Fruit fly (Drosophila melanogaster): Measurements from ENCODE around the gene chm.

Gene chm

DNA sequence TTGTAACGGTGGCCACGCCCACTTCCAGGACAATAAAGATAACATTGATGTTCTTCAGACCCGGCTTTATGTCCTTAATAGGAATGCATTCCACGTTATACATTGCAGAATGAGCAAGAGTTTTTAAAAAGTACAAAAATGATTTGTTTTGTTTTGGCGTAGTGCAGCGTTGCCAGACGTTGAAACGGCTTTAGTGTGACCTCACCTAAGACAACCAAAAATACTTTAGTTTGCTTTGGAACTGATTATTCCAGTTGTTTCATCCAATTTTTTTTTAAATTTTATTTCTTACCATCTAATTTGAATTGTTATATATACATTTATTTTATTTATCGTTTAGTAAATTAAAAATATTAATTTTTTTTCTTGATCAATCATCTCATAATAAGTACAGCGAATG lies 2.6 kb upstream of the chm start, which contains the start of gene CG5181:
CG5181 (minus strand) TSS at position 208 of the 400 bp plus-strand sequence.
- no peak for TF ChIP-seq CG1620 (GFP tag; optimal IDR thresholded peaks at IDR 0.05)
- TF ChIP-seq CG5204 (GFP tag; optimal IDR thresholded peaks at IDR 0.05), result no peak
- TF ChIP-seq tj (GFP tag; optimal IDR thresholded peaks at IDR 0.05), result no peak
- TF ChIP-seq Mnt (GFP tag; optimal IDR thresholded peaks at IDR 0.05), result no peak
- no peak for TF ChIP-seq Hr96 (GFP tag; optimal IDR thresholded peaks at IDR 0.05)
- TF ChIP-seq toe (GFP tag; optimal IDR thresholded peaks at IDR 0.05), result no peak

DNA sequence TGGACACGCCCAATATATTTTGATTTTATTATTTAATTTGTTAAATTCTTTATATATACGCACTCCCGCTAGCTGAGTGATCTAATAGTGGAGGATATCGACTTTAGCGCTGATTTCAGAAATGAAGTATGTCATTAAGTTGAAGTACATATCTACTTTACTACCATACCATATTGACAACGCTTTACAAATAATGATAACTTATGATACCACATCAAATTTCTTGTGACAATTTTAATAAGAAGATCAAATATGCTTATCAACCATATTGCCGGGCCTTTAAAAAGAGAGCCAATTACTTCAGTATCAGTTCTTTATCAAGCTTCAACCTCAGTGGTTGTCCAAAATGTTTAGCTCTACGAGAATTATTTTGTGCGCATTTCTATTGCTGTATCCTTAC lies 1.6 kb upstream of the chm start, which contains the start of gene CG15818:
CG15818 (plus strand) TSS at position 301 of the 400 bp plus-strand sequence.
- TF ChIP-seq CG12768 (GFP tag; optimal IDR thresholded peaks at IDR 0.05) (no peak), CG14711 (tag; optimal IDR thresholded peaks at IDR 0.05) (no peak), CG33017 (tag; optimal IDR thresholded peaks at IDR 0.05) (no peak), pad (GFP tag; optimal IDR thresholded peaks at IDR 0.05) (no peak), CG5204 (GFP tag; optimal IDR thresholded peaks at IDR 0.05) (no peak), Hr96 (GFP tag; optimal IDR thresholded peaks at IDR 0.05) (no peak), bab1 (GFP tag; optimal IDR thresholded peaks at IDR 0.05) (no peak), CG1620 (GFP tag; optimal IDR thresholded peaks at IDR 0.05) (no peak), kay (GFP tag; ENCODE audit: borderline replicate concordance) (no peak), cic (GFP tag; optimal IDR thresholded peaks at IDR 0.05) (no peak), cnc (optimal IDR thresholded peaks at IDR 0.05) (no peak), Mnt (GFP tag; optimal IDR thresholded peaks at IDR 0.05) (no peak), tj (GFP tag; optimal IDR thresholded peaks at IDR 0.05) (no peak), CG11617 (GFP tag; optimal IDR thresholded peaks at IDR 0.05) (no peak), CG7045 (GFP tag; optimal IDR thresholded peaks at IDR 0.05) (no peak), CG7101 (tag; optimal IDR thresholded peaks at IDR 0.05) (no peak)

DNA sequence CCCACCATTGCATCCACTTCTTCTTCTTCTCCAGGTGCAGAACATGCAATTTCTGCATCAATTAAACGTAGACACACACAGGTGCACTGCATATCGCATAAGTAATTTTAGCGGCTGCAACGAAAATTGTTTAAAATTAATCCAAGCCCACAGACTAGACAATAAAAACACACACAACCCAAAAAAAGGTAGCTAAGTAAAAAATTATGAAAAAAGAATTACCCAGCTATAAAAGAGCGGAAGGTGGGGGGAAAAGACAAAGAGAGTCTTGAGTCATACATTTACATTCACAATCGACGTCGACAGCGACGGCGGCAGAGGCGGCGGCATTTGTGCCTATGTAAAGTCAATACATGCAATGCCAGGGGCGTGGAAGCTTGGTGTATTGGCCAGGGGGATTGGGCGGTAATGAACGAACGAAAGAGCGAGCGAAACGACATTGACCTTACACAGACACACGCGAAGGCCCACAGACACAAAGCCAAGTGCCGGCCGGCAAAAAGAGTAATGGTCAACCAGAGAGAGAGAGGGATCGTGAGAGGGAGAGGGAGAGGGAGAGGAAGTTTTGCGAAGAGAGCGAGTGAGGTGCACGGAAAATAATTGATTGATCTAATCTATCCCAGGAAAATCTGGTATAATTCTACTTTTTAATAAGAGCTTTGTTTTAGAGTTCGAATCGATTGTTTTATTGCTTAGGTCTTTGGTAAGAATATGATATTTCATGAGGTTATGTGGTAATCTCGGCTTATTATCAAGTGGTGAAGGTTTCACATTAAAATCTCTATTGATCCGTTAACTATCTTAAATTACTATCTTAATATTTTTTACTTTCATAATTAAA lies 6.2 kb downstream of the chm start:
- peak; percentile 93 for TF ChIP-seq kay (GFP tag; ENCODE audit: borderline replicate concordance)
- TF ChIP-seq CG5204 (GFP tag; optimal IDR thresholded peaks at IDR 0.05), result no peak
- TF ChIP-seq bab1 (GFP tag; optimal IDR thresholded peaks at IDR 0.05), result peak; percentile 12
- peak; percentile 28 for TF ChIP-seq pad (GFP tag; optimal IDR thresholded peaks at IDR 0.05)
- no peak for TF ChIP-seq Crg-1 (GFP tag; optimal IDR thresholded peaks at IDR 0.05)
- TF ChIP-seq cic (GFP tag; optimal IDR thresholded peaks at IDR 0.05), result peak; percentile 15
- TF ChIP-seq CG1620 (GFP tag; optimal IDR thresholded peaks at IDR 0.05), result no peak
- TF ChIP-seq toe (GFP tag; optimal IDR thresholded peaks at IDR 0.05), result no peak
- TF ChIP-seq cnc (optimal IDR thresholded peaks at IDR 0.05), result no peak
- TF ChIP-seq CG7045 (GFP tag; optimal IDR thresholded peaks at IDR 0.05), result no peak
- no peak for TF ChIP-seq CG12768 (GFP tag; optimal IDR thresholded peaks at IDR 0.05)
- TF ChIP-seq Mnt (GFP tag; optimal IDR thresholded peaks at IDR 0.05), result peak; percentile 55
- peak; percentile 80 for TF ChIP-seq tj (GFP tag; optimal IDR thresholded peaks at IDR 0.05)
- no peak for TF ChIP-seq Hr96 (GFP tag; optimal IDR thresholded peaks at IDR 0.05)
- no peak for TF ChIP-seq CG7101 (tag; optimal IDR thresholded peaks at IDR 0.05)
- no peak for TF ChIP-seq ovo (GFP tag; optimal IDR thresholded peaks at IDR 0.05)
- no peak for TF ChIP-seq CG33017 (tag; optimal IDR thresholded peaks at IDR 0.05)
- no peak for TF ChIP-seq CG11617 (GFP tag; optimal IDR thresholded peaks at IDR 0.05)
- no peak for TF ChIP-seq CG14711 (tag; optimal IDR thresholded peaks at IDR 0.05)
- TF ChIP-seq Clk (GFP tag; optimal IDR thresholded peaks at IDR 0.05), result no peak

DNA sequence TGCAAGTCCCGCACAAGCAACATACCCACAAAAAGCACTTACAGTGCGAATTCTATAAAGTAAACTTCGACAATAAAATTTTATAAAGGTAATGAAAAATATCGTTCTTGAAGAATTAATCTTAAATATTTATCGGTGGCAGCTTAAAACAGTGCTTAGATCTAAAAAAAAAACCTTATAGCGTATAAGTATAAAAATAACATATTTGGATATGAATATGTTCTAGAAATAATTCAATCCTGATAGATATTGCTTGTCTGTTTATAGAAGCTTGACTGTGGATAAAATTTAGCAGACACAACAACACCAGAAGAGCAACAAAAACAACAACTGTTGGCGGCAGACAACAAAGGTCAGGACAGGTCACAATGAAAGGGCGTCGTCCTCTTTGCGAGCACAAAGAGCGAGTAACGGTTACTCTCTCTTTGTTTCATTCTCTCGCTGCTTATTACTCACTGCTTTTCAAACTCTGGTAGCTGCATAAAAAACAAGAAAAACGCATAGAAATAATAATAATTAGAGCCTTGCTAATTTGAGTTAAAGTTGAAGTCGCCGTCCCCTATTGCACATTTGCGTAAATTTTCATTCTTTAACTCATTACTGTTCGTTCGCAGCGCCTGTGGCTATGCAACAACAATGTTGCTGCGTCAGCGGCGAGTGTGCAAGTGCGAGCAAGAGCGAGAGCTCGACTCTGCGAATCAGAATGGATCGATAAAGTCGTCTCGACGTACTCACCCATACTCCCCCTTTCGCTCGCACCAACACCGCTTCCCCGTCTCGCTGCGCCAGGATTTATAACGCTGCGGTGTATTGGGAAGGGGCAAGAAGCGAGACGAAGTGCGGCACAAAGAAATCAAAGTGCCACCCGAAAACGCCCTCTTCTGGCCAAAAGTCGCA lies 7.4 kb downstream of the chm start:
- TF ChIP-seq Crg-1 (GFP tag; optimal IDR thresholded peaks at IDR 0.05), result no peak
- TF ChIP-seq tj (GFP tag; optimal IDR thresholded peaks at IDR 0.05), result peak; percentile 78

DNA sequence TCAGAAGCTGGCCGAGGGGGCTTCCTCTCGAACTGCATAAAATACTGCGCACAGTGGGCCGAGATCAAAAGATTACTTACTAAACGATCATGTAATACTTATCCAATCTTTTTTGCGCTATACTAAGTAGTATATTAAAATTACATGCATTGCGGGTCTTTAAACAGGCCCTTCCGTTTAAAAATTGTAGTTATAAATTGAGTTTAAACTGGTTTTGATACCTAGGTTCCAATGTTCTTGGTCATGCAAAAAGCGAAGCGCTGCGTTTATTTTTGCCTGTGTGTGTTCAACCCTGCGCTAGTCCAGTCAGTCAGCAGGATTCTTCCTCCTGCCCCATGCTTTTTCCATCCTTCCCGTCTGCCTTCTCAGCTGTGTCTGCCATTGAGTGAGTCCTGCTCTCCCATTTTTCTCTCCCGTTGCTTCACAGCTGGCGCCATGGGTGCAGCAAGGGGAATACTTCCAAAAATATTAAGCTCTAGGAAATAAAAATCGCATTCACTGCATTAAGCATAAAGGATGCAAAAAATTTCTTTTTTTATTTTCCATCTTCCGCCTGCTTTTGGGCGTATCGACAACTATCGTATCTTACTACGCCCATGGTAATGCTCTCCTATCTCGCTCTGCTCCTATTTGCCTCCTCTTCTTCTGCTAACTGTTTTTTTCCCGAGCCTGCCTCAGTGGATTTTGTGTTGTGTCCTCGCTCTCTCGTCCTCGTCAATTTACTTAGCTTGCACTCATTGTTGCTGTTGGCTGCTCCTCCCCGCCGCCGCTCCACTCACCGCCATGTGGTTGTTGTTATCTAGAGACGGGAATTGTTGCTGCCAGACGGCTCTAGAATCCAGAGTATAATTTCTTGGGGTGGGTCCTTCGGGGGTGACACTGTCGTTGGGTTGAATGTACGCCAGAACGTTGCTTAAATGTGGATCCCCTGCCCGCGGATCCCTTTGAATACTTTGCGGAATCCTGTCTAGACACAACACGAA lies 8.4 kb downstream of the chm start:
- no peak for TF ChIP-seq cic (GFP tag; optimal IDR thresholded peaks at IDR 0.05)
- TF ChIP-seq CG5204 (GFP tag; optimal IDR thresholded peaks at IDR 0.05), result no peak
- TF ChIP-seq CG33017 (tag; optimal IDR thresholded peaks at IDR 0.05), result peak; percentile 48
- TF ChIP-seq kay (GFP tag; ENCODE audit: borderline replicate concordance), result no peak
- no peak for TF ChIP-seq tj (GFP tag; optimal IDR thresholded peaks at IDR 0.05)
- TF ChIP-seq CG14711 (tag; optimal IDR thresholded peaks at IDR 0.05), result no peak
- TF ChIP-seq CG1620 (GFP tag; optimal IDR thresholded peaks at IDR 0.05), result no peak
- TF ChIP-seq CG12768 (GFP tag; optimal IDR thresholded peaks at IDR 0.05), result no peak

All from whole organism, adult.